Fruit fly (Drosophila melanogaster) whole organism, embryonic: Measurements from ENCODE around the gene Antdh.

ENCODE experiments used
- Ada2b ChIP-seq: fragments of 200-800 bp; sonication (Bioruptor generic); IDR thresholded peaks from 2 replicates; pipeline ENCODE4 v1.3.6; 2022; ENCODE audit warnings: missing biosample characterization, missing genetic modification characterization
- CG10267 ChIP-seq: fragments of 200-800 bp; sonication (Bioruptor generic); optimal IDR thresholded peaks from 2 replicates; lab custom pipeline; 2018; ENCODE audit warnings: missing biosample characterization, mild to moderate bottlenecking, missing genetic modification characterization, moderate library complexity
- CG13894 ChIP-seq: fragments of 200-800 bp; sonication (Bioruptor generic); optimal IDR thresholded peaks from 3 replicates; lab custom pipeline; 2018; ENCODE audit warnings: missing biosample characterization, mild to moderate bottlenecking, missing genetic modification characterization, moderate library complexity
- CG14667 ChIP-seq: fragments of 200-800 bp; sonication (Bioruptor generic); IDR thresholded peaks from 2 replicates; pipeline ENCODE4 v1.3.6; 2022; ENCODE audit warnings: missing biosample characterization, missing genetic modification characterization
- CG14860 ChIP-seq: fragments of 200-800 bp; sonication (Bioruptor generic); IDR thresholded peaks from 3 replicates; pipeline ENCODE4 v1.3.6; 2022; ENCODE audit warnings: missing biosample characterization, missing genetic modification characterization; ENCODE audit not compliant: partially characterized antibody
- CG1647 ChIP-seq: fragments of 200-800 bp; sonication (Bioruptor generic); optimal IDR thresholded peaks from 3 replicates; lab custom pipeline; 2016; ENCODE audit warnings: missing biosample characterization, missing genetic modification characterization
- CG16779 ChIP-seq: fragments of 200-800 bp; sonication (Bioruptor generic); IDR thresholded peaks from 2 replicates; pipeline ENCODE4 v1.3.6; 2022; ENCODE audit warnings: missing biosample characterization, missing genetic modification characterization
- CG17361 ChIP-seq: fragments of 200-800 bp; sonication (Bioruptor generic); IDR thresholded peaks from 3 replicates; pipeline ENCODE4 v1.3.6; 2022; ENCODE audit warnings: missing biosample characterization, missing genetic modification characterization
- CG17802 ChIP-seq: fragments of 200-800 bp; sonication (Bioruptor generic); optimal IDR thresholded peaks from 2 replicates; lab custom pipeline; 2018; ENCODE audit warnings: missing biosample characterization, mild to moderate bottlenecking, missing genetic modification characterization, moderate library complexity
- CG2202 ChIP-seq: fragments of 200-800 bp; sonication (Bioruptor generic); optimal IDR thresholded peaks from 2 replicates; lab custom pipeline; 2018; ENCODE audit warnings: missing biosample characterization, mild to moderate bottlenecking, missing genetic modification characterization
- CG6683 ChIP-seq: fragments of 200-800 bp; sonication (Bioruptor generic); optimal IDR thresholded peaks from 2 replicates; lab custom pipeline; 2017; ENCODE audit warnings: missing biosample characterization, mild to moderate bottlenecking, missing genetic modification characterization, missing genetic modification reagents
- CG6765 ChIP-seq: fragments of 200-800 bp; sonication (Bioruptor generic); optimal IDR thresholded peaks from 3 replicates; lab custom pipeline; 2017; ENCODE audit warnings: missing biosample characterization, mild to moderate bottlenecking, missing genetic modification characterization
- CG8359 ChIP-seq: fragments of 200-800 bp; sonication (Bioruptor generic); optimal IDR thresholded peaks from 2 replicates; lab custom pipeline; 2017; ENCODE audit warnings: missing biosample characterization, mild to moderate bottlenecking, missing genetic modification characterization, borderline replicate concordance
- Dad ChIP-seq: fragments of 200-800 bp; sonication (Bioruptor generic); optimal IDR thresholded peaks from 3 replicates; lab custom pipeline; 2016; ENCODE audit warnings: missing biosample characterization, missing genetic modification characterization
- Dbx ChIP-seq: fragments of 200-800 bp; sonication (Bioruptor generic); IDR thresholded peaks from 3 replicates; pipeline ENCODE4 v1.3.6; 2022; ENCODE audit warnings: missing biosample characterization, missing genetic modification characterization
- Dek ChIP-seq: fragments of 200-800 bp; sonication (Bioruptor generic); optimal IDR thresholded peaks from 3 replicates; lab custom pipeline; 2019; ENCODE audit warnings: missing biosample characterization, mild to moderate bottlenecking, missing genetic modification characterization, moderate library complexity
- Dfd ChIP-seq, 2 experiments: fragments of >200 bp; optimal IDR thresholded peaks; 2 replicates each; lab custom pipeline; 2017; ENCODE audit warnings: missing biosample characterization in 2 of 2, missing genetic modification characterization in 2 of 2
- Dref ChIP-seq: fragments of 200-800 bp; sonication (Bioruptor generic); IDR thresholded peaks from 2 replicates; pipeline ENCODE4 v1.3.6; 2022; ENCODE audit warnings: missing biosample characterization, missing genetic modification characterization
- Eip74EF ChIP-seq, 2 experiments: fragments of 200-800 bp in 1 of 2; fragments of >200 bp in 1 of 2; sonication (Bioruptor generic) in 1 of 2; optimal IDR thresholded peaks; 2 replicates each; lab custom pipeline; 2017 to 2019; ENCODE audit warnings: missing biosample characterization in 2 of 2, missing genetic modification characterization in 2 of 2, mild to moderate bottlenecking in 1 of 2, moderate library complexity in 1 of 2
- Fer1 ChIP-seq: fragments of 200-800 bp; sonication (Bioruptor generic); optimal IDR thresholded peaks from 2 replicates; lab custom pipeline; 2017; ENCODE audit warnings: missing biosample characterization, mild to moderate bottlenecking, missing genetic modification characterization
- Gsc ChIP-seq: fragments of 200-800 bp; sonication (Bioruptor generic); IDR thresholded peaks from 2 replicates; pipeline ENCODE4 v1.3.6; 2022; ENCODE audit warnings: missing biosample characterization, missing genetic modification characterization
- NFAT ChIP-seq: fragments of 200-800 bp; sonication (Bioruptor generic); IDR thresholded peaks from 2 replicates; pipeline ENCODE4 v1.3.6; 2022; ENCODE audit warnings: missing biosample characterization, missing genetic modification characterization
- Rfx ChIP-seq: fragments of 200-800 bp; sonication (Bioruptor generic); IDR thresholded peaks from 2 replicates; pipeline ENCODE4 v1.3.6; 2022; ENCODE audit warnings: missing biosample characterization, missing genetic modification characterization
- Rx ChIP-seq: fragments of 200-800 bp; sonication (Bioruptor generic); IDR thresholded peaks from 2 replicates; pipeline ENCODE4 v1.3.6; 2022; ENCODE audit warnings: missing biosample characterization, missing genetic modification characterization
- Six4 ChIP-seq: fragments of 200-800 bp; sonication (Bioruptor generic); optimal IDR thresholded peaks from 2 replicates; lab custom pipeline; 2016; ENCODE audit warnings: missing biosample characterization, missing genetic modification characterization
- Sox100B ChIP-seq: fragments of 200-800 bp; sonication (Bioruptor generic); optimal IDR thresholded peaks from 3 replicates; lab custom pipeline; 2018; ENCODE audit warnings: missing biosample characterization, mild to moderate bottlenecking, missing genetic modification characterization
- Tbp ChIP-seq: fragments of >200 bp; optimal IDR thresholded peaks from 2 replicates; lab custom pipeline; 2018; ENCODE audit warnings: missing biosample characterization, missing genetic modification characterization
- YL-1 ChIP-seq: fragments of 200-800 bp; sonication (Bioruptor generic); optimal IDR thresholded peaks from 3 replicates; lab custom pipeline; 2017; ENCODE audit warnings: missing biosample characterization, mild to moderate bottlenecking, missing genetic modification characterization
- abd-A ChIP-seq: fragments of 200-800 bp; sonication (Bioruptor generic); optimal IDR thresholded peaks from 3 replicates; lab custom pipeline; 2019; ENCODE audit warnings: missing biosample characterization, mild to moderate bottlenecking, missing genetic modification characterization, moderate library complexity
- ato ChIP-seq: fragments of 200-800 bp; sonication (Bioruptor generic); IDR thresholded peaks from 2 replicates; pipeline ENCODE4 v1.3.6; 2022; ENCODE audit warnings: missing biosample characterization, missing genetic modification characterization; ENCODE audit not compliant: partially characterized antibody
- bbx ChIP-seq: fragments of 200-800 bp; sonication (Bioruptor generic); IDR thresholded peaks from 2 replicates; pipeline ENCODE4 v1.3.6; 2022; ENCODE audit warnings: missing biosample characterization, missing genetic modification characterization; ENCODE audit not compliant: partially characterized antibody
- cg ChIP-seq: fragments of 200-800 bp; sonication (Bioruptor generic); optimal IDR thresholded peaks from 3 replicates; lab custom pipeline; 2019; ENCODE audit warnings: missing biosample characterization, mild to moderate bottlenecking, missing genetic modification characterization, moderate library complexity
- chn ChIP-seq: fragments of 200-800 bp; sonication (Bioruptor generic); optimal IDR thresholded peaks from 2 replicates; lab custom pipeline; 2016; ENCODE audit warnings: missing biosample characterization, missing genetic modification characterization
- cwo ChIP-seq: fragments of 200-800 bp; sonication (Bioruptor generic); optimal IDR thresholded peaks from 3 replicates; lab custom pipeline; 2017; ENCODE audit warnings: missing biosample characterization, missing genetic modification characterization, mild to moderate bottlenecking, moderate library complexity, missing genetic modification reagents
- fd102C ChIP-seq: fragments of 200-800 bp; sonication (Bioruptor generic); optimal IDR thresholded peaks from 2 replicates; lab custom pipeline; 2018; ENCODE audit warnings: missing biosample characterization, mild to moderate bottlenecking, missing genetic modification characterization, moderate library complexity
- fru ChIP-seq: fragments of >200 bp; optimal IDR thresholded peaks from 2 replicates; lab custom pipeline; 2017
- fu2 ChIP-seq: fragments of 200-800 bp; sonication (Bioruptor generic); optimal IDR thresholded peaks from 2 replicates; lab custom pipeline; 2016; ENCODE audit warnings: missing biosample characterization, missing genetic modification characterization
- ken ChIP-seq: fragments of 200-800 bp; sonication (Bioruptor generic); IDR thresholded peaks from 3 replicates; pipeline ENCODE4 v1.3.6; 2022; ENCODE audit warnings: missing biosample characterization, missing genetic modification characterization
- lov ChIP-seq, 2 experiments: fragments of 200-800 bp in 1 of 2; fragments of >200 bp in 1 of 2; sonication (Bioruptor generic) in 1 of 2; IDR thresholded peaks in 1 of 2; optimal IDR thresholded peaks in 1 of 2; 2 replicates in 1 of 2; 3 replicates in 1 of 2; pipeline versions ENCODE4 v1.3.6 to Lab custom; 2017 to 2022; ENCODE audit warnings: missing biosample characterization in 1 of 2, missing genetic modification characterization in 1 of 2
- nerfin-1 ChIP-seq: fragments of 200-800 bp; sonication (Bioruptor generic); optimal IDR thresholded peaks from 3 replicates; lab custom pipeline; 2019; ENCODE audit warnings: missing biosample characterization, mild to moderate bottlenecking, missing genetic modification characterization, moderate library complexity
- pum ChIP-seq: fragments of 200-800 bp; sonication (Bioruptor generic); optimal IDR thresholded peaks from 2 replicates; lab custom pipeline; 2016; ENCODE audit warnings: missing biosample characterization, missing genetic modification characterization
- scrt ChIP-seq: fragments of 200-800 bp; sonication (Bioruptor generic); optimal IDR thresholded peaks from 2 replicates; lab custom pipeline; 2018; ENCODE audit warnings: missing biosample characterization, mild to moderate bottlenecking, missing genetic modification characterization, moderate library complexity
- slbo ChIP-seq: fragments of 200-800 bp; sonication (Bioruptor generic); IDR thresholded peaks from 2 replicates; pipeline ENCODE4 v1.3.6; 2022; ENCODE audit warnings: missing biosample characterization, missing genetic modification characterization
- sna ChIP-seq: fragments of 200-800 bp; sonication (Bioruptor generic); IDR thresholded peaks from 2 replicates; pipeline ENCODE4 v1.3.6; 2022; ENCODE audit warnings: missing biosample characterization, missing genetic modification characterization; ENCODE audit not compliant: partially characterized antibody
- ssp ChIP-seq: fragments of 200-800 bp; sonication (Bioruptor generic); IDR thresholded peaks from 2 replicates; pipeline ENCODE4 v1.3.6; 2022; ENCODE audit warnings: missing biosample characterization, missing genetic modification characterization
- sug ChIP-seq: fragments of 200-800 bp; optimal IDR thresholded peaks from 2 replicates; lab custom pipeline; 2019; ENCODE audit warnings: missing biosample characterization, mild to moderate bottlenecking, missing genetic modification characterization, moderate library complexity
- tll ChIP-seq, 2 experiments: fragments of 200-800 bp in 1 of 2; fragments of >200 bp in 1 of 2; sonication (Bioruptor generic) in 1 of 2; optimal IDR thresholded peaks; 2 replicates each; lab custom pipeline; 2017 to 2019; ENCODE audit warnings: missing biosample characterization in 2 of 2, missing genetic modification characterization in 2 of 2, mild to moderate bottlenecking in 1 of 2, moderate library complexity in 1 of 2
- wdn ChIP-seq: fragments of 200-800 bp; sonication (Bioruptor generic); IDR thresholded peaks from 2 replicates; pipeline ENCODE4 v1.3.6; 2022; ENCODE audit warnings: missing biosample characterization, missing genetic modification characterization
- zfh1 ChIP-seq: fragments of 200-800 bp; sonication (Bioruptor generic); IDR thresholded peaks from 3 replicates; pipeline ENCODE4 v1.3.6; 2022; ENCODE audit warnings: missing biosample characterization, missing genetic modification characterization

The Antdh gene

dm6 chrX:11124749-11125508 is 43.9 kb downstream of the Antdh start, which contains the start of gene Rpt3 (continued):
- TF ChIP-seq fd102C (GFP tag; lab: Kevin White, UChicago) (no peak), bbx (GFP tag; lab: Robert Waterston, UW) (peak; percentile 61), Rx (GFP tag; lab: Robert Waterston, UW) (no peak), ato (GFP tag; lab: Robert Waterston, UW) (peak; percentile 43; the same call in 1 of the 2 replicates), ssp (no peak), Gsc (GFP tag; lab: Robert Waterston, UW) (no peak), lov (optimal IDR thresholded peaks at IDR 0.05; lab: Kevin White, UChicago) (no peak), lov (GFP tag; IDR thresholded peaks at IDR 0.05; lab: Robert Waterston, UW) (no peak), Dfd (GFP tag; optimal IDR thresholded peaks at IDR 0.05; lab: Kevin White, UChicago) (no peak), pum (GFP tag; lab: Kevin White, UChicago) (no peak), Dref (GFP tag; lab: Robert Waterston, UW) (peak; percentile 78), zfh1 (GFP tag; lab: Robert Waterston, UW) (no peak), Rfx (GFP tag; lab: Robert Waterston, UW) (peak; percentile 7; the same call in 1 of the 2 replicates), ken (no peak), wdn (no peak), CG8359 (no peak), CG13894 (no peak), cg (GFP tag; lab: Kevin White, UChicago) (no peak), sug (tag; lab: Kevin White, UChicago) (no peak), CG6765 (no peak), CG2202 (tag; lab: Kevin White, UChicago) (no peak), Dbx (no peak), CG17361 (GFP tag; lab: Robert Waterston, UW) (no peak; the same call in 2 of the 3 replicates), chn (GFP tag; lab: Kevin White, UChicago) (no peak), Ada2b (GFP tag; lab: Robert Waterston, UW) (no peak), NFAT (GFP tag; lab: Robert Waterston, UW) (no peak), Dek (tag; lab: Kevin White, UChicago) (no peak), abd-A (tag; lab: Kevin White, UChicago) (no peak), fu2 (GFP tag; lab: Kevin White, UChicago) (no peak), Tbp (GFP tag; lab: Kevin White, UChicago) (no peak), fru (lab: Kevin White, UChicago) (no peak), scrt (GFP tag; lab: Kevin White, UChicago) (no peak), sna (GFP tag; lab: Robert Waterston, UW) (peak; percentile 77), nerfin-1 (tag; lab: Kevin White, UChicago) (no peak), CG14860 (GFP tag; lab: Robert Waterston, UW) (peak; percentile 82; the same call in 2 of the 3 replicates), Dad (GFP tag; lab: Kevin White, UChicago) (no peak), CG16779 (GFP tag; lab: Robert Waterston, UW) (no peak), CG10267 (no peak), Eip74EF (GFP tag; optimal IDR thresholded peaks at IDR 0.05; lab: Kevin White, UChicago) (no peak), CG6683 (GFP tag; lab: Kevin White, UChicago) (no peak), Fer1 (no peak), slbo (GFP tag; lab: Robert Waterston, UW) (peak; percentile 34; the same call in 1 of the 2 replicates), tll (GFP tag; optimal IDR thresholded peaks at IDR 0.05; lab: Kevin White, UChicago) (no peak), Six4 (GFP tag; lab: Kevin White, UChicago) (no peak), Sox100B (no peak), CG1647 (GFP tag; lab: Kevin White, UChicago) (no peak), YL-1 (peak; percentile 43), CG17802 (tag; lab: Kevin White, UChicago) (no peak), cwo (no peak), CG14667 (GFP tag; lab: Robert Waterston, UW) (no peak)
